Comparison of ENCODE assay signal across 1 fruit fly cellular context in genomic region chr2L:7281430-7281829, dm6.
TF ChIP-seq lines count a peak whose summit lies in the region.

No protein-coding gene starts in this region.

TF ChIP-seq in whole organism, embryonic, 481 proteins besides CTCF, POLR2A, EP300 and RAD21 (continued from another document):
- no peak for TF ChIP-seq YL-1 (GFP tag; optimal IDR thresholded peaks at IDR 0.05; lab: Kevin White, UChicago)
- peak; percentile 15; the same call in 1 of the 3 replicates for TF ChIP-seq croc (GFP tag; conservative IDR thresholded peaks at IDR 0.05; lab: Robert Waterston, UW)
- no peak for TF ChIP-seq CG10274 (GFP tag; optimal IDR thresholded peaks at IDR 0.05; lab: Kevin White, UChicago)
- peak; percentile 32 for TF ChIP-seq tio (GFP tag; optimal IDR thresholded peaks at IDR 0.05; lab: Kevin White, UChicago)
- peak; percentile 35 for TF ChIP-seq CG31365 (tag; optimal IDR thresholded peaks at IDR 0.05; lab: Kevin White, UChicago)
- peak; percentile 93 for TF ChIP-seq CG11456 (GFP tag; IDR thresholded peaks at IDR 0.05; lab: Robert Waterston, UW)
- peak; percentile 57 for TF ChIP-seq tgo (GFP tag; IDR thresholded peaks at IDR 0.05; lab: Robert Waterston, UW)
- TF ChIP-seq wdn (GFP tag; IDR thresholded peaks at IDR 0.05; lab: Robert Waterston, UW): no peak
- TF ChIP-seq bab2 (GFP tag; optimal IDR thresholded peaks at IDR 0.05; lab: Kevin White, UChicago): peak; percentile 49
- peak; percentile 55; the same call in 1 of the 3 replicates for TF ChIP-seq H15 (GFP tag; IDR thresholded peaks at IDR 0.05; lab: Robert Waterston, UW)
- peak; percentile 10 for TF ChIP-seq CG3163 (GFP tag; optimal IDR thresholded peaks at IDR 0.05; lab: Kevin White, UChicago)
- TF ChIP-seq CG34376 (GFP tag; optimal IDR thresholded peaks at IDR 0.05; lab: Kevin White, UChicago): no peak
- TF ChIP-seq CG3726 (GFP tag; IDR thresholded peaks at IDR 0.05; lab: Robert Waterston, UW): no peak
- no peak for TF ChIP-seq pfk (GFP tag; optimal IDR thresholded peaks at IDR 0.05; lab: Kevin White, UChicago)
- peak; percentile 80 for TF ChIP-seq Bgb (GFP tag; IDR thresholded peaks at IDR 0.05; lab: Robert Waterston, UW; ENCODE audit: partially characterized antibody)
- TF ChIP-seq NfI (GFP tag; optimal IDR thresholded peaks at IDR 0.05; lab: Kevin White, UChicago): peak; percentile 66
- peak; percentile 43; the same call in 1 of the 3 replicates for TF ChIP-seq CG6175 (GFP tag; IDR thresholded peaks at IDR 0.05; lab: Robert Waterston, UW)
- peak; percentile 64 for TF ChIP-seq CG16813 (GFP tag; IDR thresholded peaks at IDR 0.05; lab: Robert Waterston, UW; ENCODE audit: partially characterized antibody)
- no peak for TF ChIP-seq Hey (tag; optimal IDR thresholded peaks at IDR 0.05; lab: Kevin White, UChicago)
- TF ChIP-seq Neu2 (GFP tag; optimal IDR thresholded peaks at IDR 0.05; lab: Kevin White, UChicago; ENCODE audit: borderline replicate concordance): no peak
- peak; percentile 10 for TF ChIP-seq pzg (GFP tag; optimal IDR thresholded peaks at IDR 0.05; lab: Kevin White, UChicago)
- TF ChIP-seq z (GFP tag; IDR thresholded peaks at IDR 0.05; lab: Robert Waterston, UW): no peak
- peak; percentile 38; the same call in 1 of the 2 replicates for TF ChIP-seq Oaz (GFP tag; IDR thresholded peaks at IDR 0.05; lab: Robert Waterston, UW)
- TF ChIP-seq D (optimal IDR thresholded peaks at IDR 0.05; lab: Kevin White, UChicago): no peak
- TF ChIP-seq D (GFP tag; optimal IDR thresholded peaks at IDR 0.05; lab: Kevin White, UChicago): no peak
- no peak for TF ChIP-seq CG6854 (GFP tag; optimal IDR thresholded peaks at IDR 0.05; lab: Kevin White, UChicago)
- TF ChIP-seq NC2α (GFP tag; optimal IDR thresholded peaks at IDR 0.05; lab: Kevin White, UChicago): peak; percentile 22
- peak; percentile 47 for TF ChIP-seq Antp (GFP tag; optimal IDR thresholded peaks at IDR 0.05; lab: Kevin White, UChicago)
- no peak for TF ChIP-seq nerfin-1 (tag; optimal IDR thresholded peaks at IDR 0.05; lab: Kevin White, UChicago)
- TF ChIP-seq CG8290 (GFP tag; optimal IDR thresholded peaks at IDR 0.05; lab: Kevin White, UChicago): peak; percentile 47
- peak in 1 of 2 experiments; percentile 85 for TF ChIP-seq CG8290 (tag; optimal IDR thresholded peaks at IDR 0.05; lab: Kevin White, UChicago)
- TF ChIP-seq otp (GFP tag; IDR thresholded peaks at IDR 0.05; lab: Robert Waterston, UW): no peak; the same call in 2 of the 3 replicates
- TF ChIP-seq CG14860 (GFP tag; IDR thresholded peaks at IDR 0.05; lab: Robert Waterston, UW; ENCODE audit: partially characterized antibody): no peak
- no peak for TF ChIP-seq fru (optimal IDR thresholded peaks at IDR 0.05; lab: Kevin White, UChicago)
- peak; percentile 67; the same call in 2 of the 3 replicates for TF ChIP-seq Mrtf (GFP tag; IDR thresholded peaks at IDR 0.05; lab: Robert Waterston, UW)
- peak; percentile 43 for TF ChIP-seq Ets97D (GFP tag; optimal IDR thresholded peaks at IDR 0.05; lab: Kevin White, UChicago)
- TF ChIP-seq cato (GFP tag; optimal IDR thresholded peaks at IDR 0.05; lab: Kevin White, UChicago; ENCODE audit: borderline replicate concordance): peak; percentile 51
- TF ChIP-seq unpg (GFP tag; optimal IDR thresholded peaks at IDR 0.05; lab: Kevin White, UChicago): peak; percentile 59
- peak; percentile 1 for TF ChIP-seq lbe (GFP tag; optimal IDR thresholded peaks at IDR 0.05; lab: Kevin White, UChicago)
- TF ChIP-seq onecut (GFP tag; IDR thresholded peaks at IDR 0.05; lab: Robert Waterston, UW): peak; percentile 47
- TF ChIP-seq Stat92E (GFP tag; optimal IDR thresholded peaks at IDR 0.05; lab: Kevin White, UChicago): no peak
- peak; percentile 61 for TF ChIP-seq mam (GFP tag; optimal IDR thresholded peaks at IDR 0.05; lab: Kevin White, UChicago)
- no peak for TF ChIP-seq CG1792 (GFP tag; optimal IDR thresholded peaks at IDR 0.05; lab: Kevin White, UChicago)
- no peak for TF ChIP-seq cad (GFP tag; optimal IDR thresholded peaks at IDR 0.05; lab: Kevin White, UChicago)
- peak; percentile 16 for TF ChIP-seq Six4 (GFP tag; optimal IDR thresholded peaks at IDR 0.05; lab: Kevin White, UChicago)
- TF ChIP-seq CG10565 (GFP tag; optimal IDR thresholded peaks at IDR 0.05; lab: Kevin White, UChicago): no peak
- no peak for TF ChIP-seq MESR4 (GFP tag; optimal IDR thresholded peaks at IDR 0.05; lab: Kevin White, UChicago)
- TF ChIP-seq NFAT (GFP tag; IDR thresholded peaks at IDR 0.05; lab: Robert Waterston, UW): peak; percentile 78; the same call in 1 of the 2 replicates
- TF ChIP-seq hb (GFP tag; IDR thresholded peaks at IDR 0.05; lab: Robert Waterston, UW; ENCODE audit: partially characterized antibody): no peak
- no peak for TF ChIP-seq sqz (GFP tag; optimal IDR thresholded peaks at IDR 0.05; lab: Kevin White, UChicago)
- peak; percentile 69 for TF ChIP-seq CG7839 (tag; optimal IDR thresholded peaks at IDR 0.05; lab: Kevin White, UChicago)
- TF ChIP-seq ems (GFP tag; optimal IDR thresholded peaks at IDR 0.05; lab: Kevin White, UChicago): peak; percentile 46
- peak; percentile 47 for TF ChIP-seq pum (GFP tag; optimal IDR thresholded peaks at IDR 0.05; lab: Kevin White, UChicago)
- TF ChIP-seq luna (GFP tag; optimal IDR thresholded peaks at IDR 0.05; lab: Kevin White, UChicago): no peak
- TF ChIP-seq CG43689 (GFP tag; IDR thresholded peaks at IDR 0.05; lab: Robert Waterston, UW): no peak
- no peak for TF ChIP-seq stc (GFP tag; IDR thresholded peaks at IDR 0.05; lab: Robert Waterston, UW)
- TF ChIP-seq CG17328 (GFP tag; IDR thresholded peaks at IDR 0.05; lab: Robert Waterston, UW): no peak
- no peak for TF ChIP-seq run (tag; optimal IDR thresholded peaks at IDR 0.05; lab: Kevin White, UChicago)
- TF ChIP-seq Hsf (GFP tag; optimal IDR thresholded peaks at IDR 0.05; lab: Kevin White, UChicago): peak; percentile 77
- no peak for TF ChIP-seq E2f1 (GFP tag; IDR thresholded peaks at IDR 0.05; lab: Robert Waterston, UW)
- no peak for TF ChIP-seq hkb (optimal IDR thresholded peaks at IDR 0.05; lab: Kevin White, UChicago)
- no peak for TF ChIP-seq hkb (GFP tag; IDR thresholded peaks at IDR 0.05; lab: Robert Waterston, UW)
- TF ChIP-seq vnd (GFP tag; IDR thresholded peaks at IDR 0.05; lab: Robert Waterston, UW; ENCODE audit: partially characterized antibody): no peak
- TF ChIP-seq CG8359 (GFP tag; optimal IDR thresholded peaks at IDR 0.05; lab: Kevin White, UChicago; ENCODE audit: borderline replicate concordance): no peak
- no peak for TF ChIP-seq dati (GFP tag; IDR thresholded peaks at IDR 0.05; lab: Robert Waterston, UW)
- TF ChIP-seq slp2 (GFP tag; optimal IDR thresholded peaks at IDR 0.05; lab: Kevin White, UChicago): peak; percentile 46
- peak; percentile 77 for TF ChIP-seq CG34422 (GFP tag; IDR thresholded peaks at IDR 0.05; lab: Robert Waterston, UW)
- no peak for TF ChIP-seq chinmo (GFP tag; IDR thresholded peaks at IDR 0.05; lab: Robert Waterston, UW; ENCODE audit: partially characterized antibody)
- peak; percentile 69 for TF ChIP-seq Ptx1 (GFP tag; IDR thresholded peaks at IDR 0.05; lab: Robert Waterston, UW)
- peak; percentile 40 for TF ChIP-seq jumu (GFP tag; optimal IDR thresholded peaks at IDR 0.05; lab: Kevin White, UChicago)
- TF ChIP-seq Lhr (GFP tag; optimal IDR thresholded peaks at IDR 0.05; lab: Kevin White, UChicago): peak; percentile 82
- no peak for TF ChIP-seq org-1 (GFP tag; optimal IDR thresholded peaks at IDR 0.05; lab: Kevin White, UChicago)
- TF ChIP-seq dpn (GFP tag; optimal IDR thresholded peaks at IDR 0.05; lab: Kevin White, UChicago): peak; percentile 64 to 73
- no peak for TF ChIP-seq Dll (GFP tag; IDR thresholded peaks at IDR 0.05; lab: Robert Waterston, UW; ENCODE audit: partially characterized antibody)
- TF ChIP-seq Mes4 (GFP tag; optimal IDR thresholded peaks at IDR 0.05; lab: Kevin White, UChicago): peak; percentile 8
- TF ChIP-seq Nf-YA (GFP tag; IDR thresholded peaks at IDR 0.05; lab: Robert Waterston, UW): no peak
- TF ChIP-seq so (GFP tag; IDR thresholded peaks at IDR 0.05; lab: Robert Waterston, UW): no peak
- TF ChIP-seq MTF-1 (GFP tag; optimal IDR thresholded peaks at IDR 0.05; lab: Kevin White, UChicago; ENCODE audit: borderline replicate concordance): no peak
- TF ChIP-seq Abd-B (GFP tag; optimal IDR thresholded peaks at IDR 0.05; lab: Kevin White, UChicago): peak; percentile 39
- TF ChIP-seq Xbp1 (GFP tag; optimal IDR thresholded peaks at IDR 0.05; lab: Kevin White, UChicago): peak; percentile 82
- peak; percentile 36 for TF ChIP-seq caup (GFP tag; optimal IDR thresholded peaks at IDR 0.05; lab: Kevin White, UChicago; ENCODE audit: severe bottlenecking)
- TF ChIP-seq trh (GFP tag; optimal IDR thresholded peaks at IDR 0.05; lab: Kevin White, UChicago): peak; percentile 18
- TF ChIP-seq Opbp (GFP tag; IDR thresholded peaks at IDR 0.05; lab: Robert Waterston, UW; ENCODE audit: partially characterized antibody): peak; percentile 28; the same call in 1 of the 3 replicates
- peak; percentile 40 for TF ChIP-seq trem (tag; optimal IDR thresholded peaks at IDR 0.05; lab: Kevin White, UChicago)
- no peak for TF ChIP-seq Bteb2 (GFP tag; optimal IDR thresholded peaks at IDR 0.05; lab: Kevin White, UChicago)
- no peak for TF ChIP-seq CG11093 (GFP tag; IDR thresholded peaks at IDR 0.05; lab: Robert Waterston, UW)
- no peak for TF ChIP-seq CG1529 (GFP tag; optimal IDR thresholded peaks at IDR 0.05; lab: Kevin White, UChicago)
- TF ChIP-seq sr (GFP tag; IDR thresholded peaks at IDR 0.05; lab: Robert Waterston, UW): no peak
- TF ChIP-seq CG15073 (GFP tag; optimal IDR thresholded peaks at IDR 0.05; lab: Kevin White, UChicago): no peak
- TF ChIP-seq CG17361 (GFP tag; IDR thresholded peaks at IDR 0.05; lab: Robert Waterston, UW): peak; percentile 69
- peak; percentile 51 for TF ChIP-seq CG18764 (GFP tag; optimal IDR thresholded peaks at IDR 0.05; lab: Kevin White, UChicago)
- TF ChIP-seq ara (GFP tag; IDR thresholded peaks at IDR 0.05; lab: Robert Waterston, UW): no peak
- TF ChIP-seq CG9215 (GFP tag; IDR thresholded peaks at IDR 0.05; lab: Robert Waterston, UW): peak; percentile 39; the same call in 1 of the 2 replicates
- peak; percentile 75 for TF ChIP-seq yki (optimal IDR thresholded peaks at IDR 0.05; lab: Kevin White, UChicago)
- TF ChIP-seq CG15696 (tag; optimal IDR thresholded peaks at IDR 0.05; lab: Kevin White, UChicago): peak; percentile 82
- TF ChIP-seq NC2β (GFP tag; optimal IDR thresholded peaks at IDR 0.05; lab: Kevin White, UChicago): peak; percentile 32
- TF ChIP-seq CG10543 (GFP tag; optimal IDR thresholded peaks at IDR 0.05; lab: Kevin White, UChicago): no peak
- TF ChIP-seq CG11723 (GFP tag; optimal IDR thresholded peaks at IDR 0.05; lab: Kevin White, UChicago): no peak
- no peak for TF ChIP-seq CG11398 (GFP tag; optimal IDR thresholded peaks at IDR 0.05; lab: Kevin White, UChicago)
- TF ChIP-seq CG7357 (GFP tag; IDR thresholded peaks at IDR 0.05; lab: Robert Waterston, UW): peak; percentile 39; the same call in 1 of the 3 replicates
- TF ChIP-seq cg (GFP tag; optimal IDR thresholded peaks at IDR 0.05; lab: Kevin White, UChicago): no peak
- no peak for TF ChIP-seq CG17568 (GFP tag; optimal IDR thresholded peaks at IDR 0.05; lab: Kevin White, UChicago)
- TF ChIP-seq C15 (GFP tag; IDR thresholded peaks at IDR 0.05; lab: Robert Waterston, UW): no peak; the same call in 2 of the 3 replicates
- TF ChIP-seq bcd (GFP tag; optimal IDR thresholded peaks at IDR 0.05; lab: Kevin White, UChicago): peak; percentile 62
- TF ChIP-seq ato (GFP tag; IDR thresholded peaks at IDR 0.05; lab: Robert Waterston, UW; ENCODE audit: partially characterized antibody): no peak
- peak; percentile 28 for TF ChIP-seq Ssrp (tag; optimal IDR thresholded peaks at IDR 0.05; lab: Kevin White, UChicago)
- no peak; the same call in 1 of the 2 replicates for TF ChIP-seq Doc2 (GFP tag; IDR thresholded peaks at IDR 0.05; lab: Robert Waterston, UW)
- no peak for TF ChIP-seq scrt (GFP tag; optimal IDR thresholded peaks at IDR 0.05; lab: Kevin White, UChicago)
- TF ChIP-seq ro (GFP tag; IDR thresholded peaks at IDR 0.05; lab: Robert Waterston, UW): no peak
- no peak for TF ChIP-seq CG3407 (GFP tag; optimal IDR thresholded peaks at IDR 0.05; lab: Kevin White, UChicago)
- TF ChIP-seq Hr39 (optimal IDR thresholded peaks at IDR 0.05; lab: Kevin White, UChicago): no peak
- peak; percentile 54 for TF ChIP-seq CG8944 (GFP tag; optimal IDR thresholded peaks at IDR 0.05; lab: Kevin White, UChicago)
- TF ChIP-seq tin (GFP tag; optimal IDR thresholded peaks at IDR 0.05; lab: Kevin White, UChicago): peak; percentile 57
- no peak for TF ChIP-seq CG5953 (GFP tag; IDR thresholded peaks at IDR 0.05; lab: Robert Waterston, UW)
- TF ChIP-seq CG10654 (GFP tag; optimal IDR thresholded peaks at IDR 0.05; lab: Kevin White, UChicago): peak; percentile 37
- peak; percentile 61 for TF ChIP-seq B-H2 (GFP tag; optimal IDR thresholded peaks at IDR 0.05; lab: Kevin White, UChicago)
- TF ChIP-seq CG1832 (GFP tag; optimal IDR thresholded peaks at IDR 0.05; lab: Kevin White, UChicago): no peak
- TF ChIP-seq CG12942 (GFP tag; optimal IDR thresholded peaks at IDR 0.05; lab: Kevin White, UChicago): peak; percentile 26
- peak; percentile 57 for TF ChIP-seq CG4820 (GFP tag; optimal IDR thresholded peaks at IDR 0.05; lab: Kevin White, UChicago)
- TF ChIP-seq CG3838 (GFP tag; optimal IDR thresholded peaks at IDR 0.05; lab: Kevin White, UChicago): no peak
- peak; percentile 82 for TF ChIP-seq CG32532 (GFP tag; IDR thresholded peaks at IDR 0.05; lab: Robert Waterston, UW)
- TF ChIP-seq CG17829 (tag; optimal IDR thresholded peaks at IDR 0.05; lab: Kevin White, UChicago): peak; percentile 66
- no peak for TF ChIP-seq wek (GFP tag; optimal IDR thresholded peaks at IDR 0.05; lab: Kevin White, UChicago)
- TF ChIP-seq CG2889 (GFP tag; IDR thresholded peaks at IDR 0.05; lab: Robert Waterston, UW): no peak
- peak; percentile 43; the same call in 1 of the 2 replicates for TF ChIP-seq Rx (GFP tag; IDR thresholded peaks at IDR 0.05; lab: Robert Waterston, UW)
- no peak for TF ChIP-seq sc (optimal IDR thresholded peaks at IDR 0.05; lab: Kevin White, UChicago)
- no peak for TF ChIP-seq sc (GFP tag; optimal IDR thresholded peaks at IDR 0.05; lab: Kevin White, UChicago)
- peak; percentile 41 for TF ChIP-seq CG7987 (GFP tag; optimal IDR thresholded peaks at IDR 0.05; lab: Kevin White, UChicago)
- TF ChIP-seq CG10959 (GFP tag; IDR thresholded peaks at IDR 0.05; lab: Robert Waterston, UW): no peak
TF ChIP-seq in whole organism, embryonic: peak in this region for 247.
